Worm (Caenorhabditis elegans) whole organism, L4 larva: ENCODE data around the gene F33G12.7.
A peak's percentile ranks its signal among the peaks of the same experiment; 100 is the strongest.

Source experiments
- D1046.2 ChIP-seq: fragments of 200-800 bp; sonication (Bioruptor generic); IDR thresholded peaks from 2 replicates; pipeline ENCODE4 v1.3.6; 2022; ENCODE audit warnings: missing genetic modification characterization, missing compliant biosample characterization
- T20F7.1 ChIP-seq: fragments of 200-800 bp; sonication (Bioruptor generic); optimal IDR thresholded peaks from 2 replicates; lab custom pipeline; 2018; ENCODE audit warnings: mild to moderate bottlenecking, missing genetic modification characterization, missing compliant biosample characterization
- attf-4 ChIP-seq: sonication (generic microtip); optimal IDR thresholded peaks from 3 replicates; lab custom pipeline; 2017; ENCODE audit warnings: missing biosample characterization, missing genetic modification characterization
- ceh-20 ChIP-seq: fragments of 200-800 bp; sonication (Bioruptor generic); IDR thresholded peaks from 2 replicates; pipeline ENCODE4 v1.3.6; 2022; ENCODE audit warnings: missing genetic modification reagents, missing genetic modification characterization, missing compliant biosample characterization
- ceh-32 ChIP-seq: sonication (generic microtip); optimal IDR thresholded peaks from 2 replicates; lab custom pipeline; 2016; ENCODE audit warnings: mild to moderate bottlenecking, missing genetic modification characterization, missing compliant biosample characterization; ENCODE audit not compliant: poor library complexity
- ceh-82 ChIP-seq: sonication (generic microtip); optimal IDR thresholded peaks from 2 replicates; lab custom pipeline; 2017; ENCODE audit warnings: missing biosample characterization, missing genetic modification characterization
- ces-1 ChIP-seq: fragments of 150-350 bp; sonication (generic microtip); optimal IDR thresholded peaks from 4 replicates; lab custom pipeline; 2014; ENCODE audit warnings: missing biosample characterization, missing genetic modification reagents, missing genetic modification characterization
- daf-19 ChIP-seq: fragments of 200-800 bp; sonication (Bioruptor generic); conservative IDR thresholded peaks from 2 replicates; pipeline ENCODE4 v1.3.6; 2022; ENCODE audit warnings: missing genetic modification characterization, missing compliant biosample characterization
- daf-8 ChIP-seq: fragments of 200-800 bp; sonication (Bioruptor generic); IDR thresholded peaks from 2 replicates; pipeline ENCODE4 v1.3.6; 2022; ENCODE audit warnings: missing genetic modification characterization, missing compliant biosample characterization
- dmd-6 ChIP-seq: fragments of 200-800 bp; sonication (Bioruptor generic); IDR thresholded peaks from 2 replicates; pipeline ENCODE4 v1.3.6; 2022; ENCODE audit warnings: missing genetic modification reagents, missing genetic modification characterization, missing compliant biosample characterization
- egl-27 ChIP-seq: sonication (generic microtip); optimal IDR thresholded peaks from 3 replicates; lab custom pipeline; 2017; ENCODE audit warnings: missing biosample characterization, missing genetic modification reagents, missing genetic modification characterization
- egl-43 ChIP-seq: fragments of 200-800 bp; sonication (Bioruptor generic); IDR thresholded peaks from 2 replicates; pipeline ENCODE4 v1.3.6; 2022; ENCODE audit warnings: missing genetic modification reagents, missing genetic modification characterization, missing compliant biosample characterization
- fkh-10 ChIP-seq: fragments of 150-350 bp; optimal IDR thresholded peaks from 2 replicates; lab custom pipeline; 2014; ENCODE audit warnings: missing biosample characterization, missing genetic modification reagents, missing genetic modification characterization
- fos-1 ChIP-seq: fragments of 150-350 bp; optimal IDR thresholded peaks from 2 replicates; lab custom pipeline; 2014; ENCODE audit warnings: missing biosample characterization, missing genetic modification characterization
- hif-1 ChIP-seq, 2 experiments: sonication (generic microtip); optimal IDR thresholded peaks; 2 replicates each; lab custom pipeline; 2016 to 2017; ENCODE audit warnings: missing compliant biosample characterization in 2 of 2, missing genetic modification characterization in 2 of 2, missing genetic modification reagents in 2 of 2, missing genotype in 2 of 2, mild to moderate bottlenecking in 1 of 2
- hlh-11 ChIP-seq: fragments of 200-800 bp; sonication (Bioruptor generic); optimal IDR thresholded peaks from 2 replicates; lab custom pipeline; 2018; ENCODE audit warnings: mild to moderate bottlenecking, missing genetic modification characterization, missing compliant biosample characterization
- hmg-1.1 ChIP-seq: fragments of 200-800 bp; sonication (Bioruptor generic); IDR thresholded peaks from 2 replicates; pipeline ENCODE4 v1.3.6; 2022; ENCODE audit warnings: missing genetic modification reagents, missing genetic modification characterization, missing compliant biosample characterization
- lin-1 ChIP-seq: fragments of 200-800 bp; sonication (Bioruptor generic); IDR thresholded peaks from 2 replicates; pipeline ENCODE4 v1.3.6; 2022; ENCODE audit warnings: missing genetic modification reagents, missing genetic modification characterization, missing compliant biosample characterization
- lin-15B ChIP-seq: fragments of 150-350 bp; sonication (generic microtip); optimal IDR thresholded peaks from 3 replicates; lab custom pipeline; 2014; ENCODE audit warnings: missing biosample characterization, missing genetic modification characterization
- lin-29 ChIP-seq: fragments of 200-800 bp; sonication (Bioruptor generic); IDR thresholded peaks from 2 replicates; pipeline ENCODE4 v1.3.6; 2022; ENCODE audit warnings: missing genetic modification reagents, missing genetic modification characterization, missing compliant biosample characterization
- lsy-2 ChIP-seq, 2 experiments: fragments of 150-350 bp in 1 of 2; sonication (generic microtip) in 1 of 2; optimal IDR thresholded peaks; 2 replicates each; lab custom pipeline; 2014 to 2017; ENCODE audit warnings: missing biosample characterization in 2 of 2, missing genetic modification characterization in 2 of 2
- madf-9 ChIP-seq: fragments of 200-800 bp; sonication (Bioruptor generic); conservative IDR thresholded peaks from 2 replicates; pipeline ENCODE4 v1.3.6; 2022; ENCODE audit warnings: missing genetic modification reagents, missing genetic modification characterization, missing compliant biosample characterization
- mdl-1 ChIP-seq, 2 experiments: fragments of 150-350 bp in 1 of 2; sonication (generic microtip) in 1 of 2; optimal IDR thresholded peaks; 2 replicates each; lab custom pipeline; 2014 to 2017; ENCODE audit warnings: missing biosample characterization in 2 of 2, missing genetic modification characterization in 2 of 2
- nhr-102 ChIP-seq: sonication (generic microtip); optimal IDR thresholded peaks from 2 replicates; lab custom pipeline; 2016; ENCODE audit warnings: mild to moderate bottlenecking, missing genetic modification characterization, moderate library complexity, missing compliant biosample characterization
- nhr-111 ChIP-seq: fragments of 200-800 bp; sonication (Bioruptor generic); optimal IDR thresholded peaks from 2 replicates; lab custom pipeline; 2018; ENCODE audit warnings: mild to moderate bottlenecking, missing genetic modification characterization, missing compliant biosample characterization
- nhr-41 ChIP-seq: fragments of 200-800 bp; sonication (Bioruptor generic); IDR thresholded peaks from 2 replicates; pipeline ENCODE4 v1.3.6; 2022; ENCODE audit warnings: missing genetic modification reagents, missing genetic modification characterization, missing compliant biosample characterization
- nhr-42 ChIP-seq: fragments of 200-800 bp; sonication (Bioruptor generic); IDR thresholded peaks from 2 replicates; pipeline ENCODE4 v1.3.6; 2022; ENCODE audit warnings: missing genetic modification characterization, missing compliant biosample characterization
- pha-4 ChIP-seq, 2 experiments: fragments of 150-350 bp in 1 of 2; fragments of 200-800 bp in 1 of 2; sonication (Bioruptor generic) in 1 of 2; IDR thresholded peaks in 1 of 2; optimal IDR thresholded peaks in 1 of 2; 2 replicates each; pipeline versions ENCODE4 v1.3.6 to Lab custom; 2014 to 2022; ENCODE audit warnings: missing genetic modification characterization in 2 of 2, missing genetic modification reagents in 2 of 2, missing biosample characterization in 1 of 2, missing compliant biosample characterization in 1 of 2
- php-3 ChIP-seq: fragments of 200-800 bp; sonication (Bioruptor generic); IDR thresholded peaks from 2 replicates; pipeline ENCODE4 v1.3.6; 2022; ENCODE audit warnings: missing genetic modification reagents, missing genetic modification characterization, missing compliant biosample characterization
- rbr-2 ChIP-seq: sonication (generic microtip); optimal IDR thresholded peaks from 2 replicates; lab custom pipeline; 2016; ENCODE audit warnings: missing genotype, missing genetic modification characterization, missing compliant biosample characterization
- saeg-2 ChIP-seq: fragments of 200-800 bp; sonication (Bioruptor generic); IDR thresholded peaks from 2 replicates; pipeline ENCODE4 v1.3.6; 2022; ENCODE audit warnings: missing genetic modification reagents, missing genetic modification characterization, missing compliant biosample characterization
- set-16 ChIP-seq: fragments of 200-800 bp; sonication (Bioruptor generic); IDR thresholded peaks from 2 replicates; pipeline ENCODE4 v1.3.6; 2022; ENCODE audit warnings: missing genetic modification reagents, missing genetic modification characterization, missing compliant biosample characterization
- skn-1 ChIP-seq: fragments of 150-350 bp; optimal IDR thresholded peaks from 2 replicates; lab custom pipeline; 2014; ENCODE audit warnings: missing biosample characterization, missing genetic modification characterization
- snpc-4 ChIP-seq: fragments of 150-350 bp; optimal IDR thresholded peaks from 2 replicates; lab custom pipeline; 2014; ENCODE audit warnings: missing biosample characterization, missing genetic modification characterization
- spr-1 ChIP-seq: sonication (generic microtip); optimal IDR thresholded peaks from 2 replicates; lab custom pipeline; 2016; ENCODE audit warnings: mild to moderate bottlenecking, missing genetic modification characterization, missing compliant biosample characterization
- tag-97 ChIP-seq: fragments of 200-800 bp; sonication (Bioruptor generic); IDR thresholded peaks from 2 replicates; pipeline ENCODE4 v1.3.6; 2022; ENCODE audit warnings: missing genetic modification characterization, missing compliant biosample characterization
- unc-130 ChIP-seq: sonication (generic microtip); optimal IDR thresholded peaks from 2 replicates; lab custom pipeline; 2016; ENCODE audit warnings: missing genetic modification reagents, missing genetic modification characterization, missing compliant biosample characterization
- unc-62 ChIP-seq, 3 experiments: fragments of 150-350 bp in 1 of 3; sonication (generic microtip); optimal IDR thresholded peaks in 2 of 3; peaks in 1 of 3; 1 replicate in 1 of 3; 2 replicates in 2 of 3; lab custom pipeline; 2014 to 2017; ENCODE audit warnings: missing biosample characterization in 3 of 3, missing genetic modification characterization in 3 of 3, missing genetic modification reagents in 3 of 3, missing genotype in 1 of 3
- zfp-2 ChIP-seq: sonication (generic microtip); optimal IDR thresholded peaks from 2 replicates; lab custom pipeline; 2016; ENCODE audit warnings: mild to moderate bottlenecking, missing genetic modification characterization, missing compliant biosample characterization

Gene F33G12.7

ce11 chrII:5046209-5047200 is 6.0 kb upstream of the F33G12.7 start (continued):
- TF ChIP-seq daf-8 (GFP tag; lab: Robert Waterston, UW) (no peak), tag-97 (GFP tag; lab: Robert Waterston, UW) (no peak), nhr-102 (tag; lab: Kevin White, UChicago) (no peak), unc-62 (GFP tag; optimal IDR thresholded peaks at IDR 0.05 in 1 of 2; lab: Kevin White, UChicago) (peak in 1 of 2 experiments; percentile 81), unc-62 (tag; optimal IDR thresholded peaks at IDR 0.05; lab: Kevin White, UChicago) (no peak), skn-1 (tag; lab: Kevin White, UChicago) (no peak), hlh-11 (tag; lab: Kevin White, UChicago) (no peak), unc-130 (GFP tag; lab: Kevin White, UChicago) (no peak), hif-1 (tag; optimal IDR thresholded peaks at IDR 0.05; lab: Kevin White, UChicago) (no peak), nhr-42 (GFP tag; lab: Robert Waterston, UW) (no peak), snpc-4 (no peak), fkh-10 (GFP tag; lab: Kevin White, UChicago) (peak; percentile 77), mdl-1 (tag; optimal IDR thresholded peaks at IDR 0.05; lab: Kevin White, UChicago) (peak in 1 of 2 experiments; percentile 18), madf-9 (GFP tag; lab: Robert Waterston, UW) (no peak), ceh-32 (tag; lab: Kevin White, UChicago) (no peak), pha-4 (GFP tag; IDR thresholded peaks at IDR 0.05; lab: Robert Waterston, UW) (no peak), pha-4 (tag; optimal IDR thresholded peaks at IDR 0.05; lab: Kevin White, UChicago) (no peak), dmd-6 (no peak), saeg-2 (GFP tag; lab: Robert Waterston, UW) (no peak), T20F7.1 (GFP tag; lab: Kevin White, UChicago) (no peak), D1046.2 (no peak), rbr-2 (tag; lab: Kevin White, UChicago) (no peak), nhr-41 (GFP tag; lab: Robert Waterston, UW) (no peak), daf-19 (GFP tag; lab: Robert Waterston, UW) (no peak), lsy-2 (tag; optimal IDR thresholded peaks at IDR 0.05; lab: Kevin White, UChicago) (peak in 1 of 2 experiments; percentile 22)

- TF ChIP-seq madf-9 (GFP tag; lab: Robert Waterston, UW) (no peak), mdl-1 (tag; optimal IDR thresholded peaks at IDR 0.05; lab: Kevin White, UChicago) (no peak), fkh-10 (GFP tag; lab: Kevin White, UChicago) (peak; percentile 9), ceh-82 (tag; lab: Kevin White, UChicago) (no peak), fos-1 (tag; lab: Kevin White, UChicago) (no peak), lin-29 (GFP tag; lab: Robert Waterston, UW) (no peak), set-16 (GFP tag; lab: Robert Waterston, UW) (no peak), php-3 (GFP tag; lab: Robert Waterston, UW) (no peak), zfp-2 (tag; lab: Kevin White, UChicago) (no peak), rbr-2 (tag; lab: Kevin White, UChicago) (no peak), lin-15B (tag; lab: Kevin White, UChicago) (no peak), ces-1 (no peak), hmg-1.1 (GFP tag; lab: Robert Waterston, UW) (no peak), ceh-20 (no peak), egl-43 (no peak), attf-4 (tag; lab: Kevin White, UChicago) (no peak), ceh-32 (tag; lab: Kevin White, UChicago) (no peak), lsy-2 (tag; optimal IDR thresholded peaks at IDR 0.05; lab: Kevin White, UChicago) (peak in 1 of 2 experiments; percentile 38), nhr-111 (GFP tag; lab: Kevin White, UChicago) (no peak), unc-62 (GFP tag; optimal IDR thresholded peaks at IDR 0.05 in 1 of 2; lab: Kevin White, UChicago) (peak in 1 of 2 experiments; percentile 85), unc-62 (tag; optimal IDR thresholded peaks at IDR 0.05; lab: Kevin White, UChicago) (no peak), egl-27 (no peak), lin-1 (no peak), spr-1 (tag; lab: Kevin White, UChicago) (no peak), nhr-102 (tag; lab: Kevin White, UChicago) (no peak)
- TF ChIP-seq, all 104 proteins: peak for 3
Measured at ce11 chrII:5042381-5042930, 2.0 kb upstream of the F33G12.7 start.
